Fruit fly (Drosophila melanogaster) whole organism, prepupa: ENCODE data around the gene CdGAPr.

ENCODE experiments used
- CG10631 ChIP-seq: fragments of 200-800 bp; sonication (Bioruptor generic); optimal IDR thresholded peaks from 2 replicates; lab custom pipeline; 2016; ENCODE audit warnings: missing biosample characterization, missing genetic modification characterization
- CG10669 ChIP-seq: fragments of 200-800 bp; sonication (Bioruptor generic); optimal IDR thresholded peaks from 3 replicates; lab custom pipeline; 2018; ENCODE audit warnings: missing biosample characterization, mild to moderate bottlenecking, missing genetic modification characterization, moderate library complexity
- CG16779 ChIP-seq: fragments of 200-800 bp; sonication (Bioruptor generic); optimal IDR thresholded peaks from 3 replicates; lab custom pipeline; 2017; ENCODE audit warnings: missing biosample characterization, mild to moderate bottlenecking, missing genetic modification characterization
- CG3032 ChIP-seq: fragments of 200-800 bp; optimal IDR thresholded peaks from 2 replicates; lab custom pipeline; 2019; ENCODE audit warnings: missing biosample characterization, mild to moderate bottlenecking, missing genetic modification characterization, moderate library complexity
- CG31627 ChIP-seq: fragments of 200-800 bp; sonication (Bioruptor generic); optimal IDR thresholded peaks from 3 replicates; lab custom pipeline; 2016; ENCODE audit warnings: missing biosample characterization, missing genetic modification characterization
- CG34406 ChIP-seq: fragments of 200-800 bp; sonication (Bioruptor generic); optimal IDR thresholded peaks from 3 replicates; lab custom pipeline; 2016; ENCODE audit warnings: missing biosample characterization, missing genetic modification characterization
- CG3919 ChIP-seq: fragments of 200-800 bp; sonication (Bioruptor generic); optimal IDR thresholded peaks from 3 replicates; lab custom pipeline; 2016; ENCODE audit warnings: missing biosample characterization, missing genetic modification characterization
- CG6163 ChIP-seq: fragments of 200-800 bp; sonication (Bioruptor generic); IDR thresholded peaks from 3 replicates; pipeline ENCODE4 v1.3.6; 2022; ENCODE audit warnings: missing biosample characterization, missing genetic modification characterization
- CG6276 ChIP-seq: fragments of 200-800 bp; sonication (Bioruptor generic); optimal IDR thresholded peaks from 2 replicates; lab custom pipeline; 2017; ENCODE audit warnings: missing biosample characterization, mild to moderate bottlenecking, missing genetic modification characterization
- CG6792 ChIP-seq: fragments of 200-800 bp; sonication (Bioruptor generic); optimal IDR thresholded peaks from 3 replicates; lab custom pipeline; 2016; ENCODE audit warnings: missing biosample characterization, missing genetic modification characterization
- CG6808 ChIP-seq: fragments of 200-800 bp; sonication (Bioruptor generic); optimal IDR thresholded peaks from 3 replicates; lab custom pipeline; 2017; ENCODE audit warnings: missing biosample characterization, missing genetic modification characterization, mild to moderate bottlenecking, moderate library complexity, missing genetic modification reagents
- CG6854 ChIP-seq: fragments of 200-800 bp; sonication (Bioruptor generic); optimal IDR thresholded peaks from 2 replicates; lab custom pipeline; 2017; ENCODE audit warnings: missing biosample characterization, mild to moderate bottlenecking, missing genetic modification characterization
- CG7368 ChIP-seq: fragments of 200-800 bp; sonication (Bioruptor generic); optimal IDR thresholded peaks from 3 replicates; lab custom pipeline; 2016; ENCODE audit warnings: missing biosample characterization, missing genetic modification characterization
- CG8119 ChIP-seq: fragments of 200-800 bp; sonication (Bioruptor generic); IDR thresholded peaks from 3 replicates; pipeline ENCODE4 v1.3.6; 2022; ENCODE audit warnings: missing biosample characterization, missing genetic modification characterization
- CG8319 ChIP-seq: fragments of 200-800 bp; sonication (Bioruptor generic); optimal IDR thresholded peaks from 3 replicates; lab custom pipeline; 2016; ENCODE audit warnings: missing biosample characterization, missing genetic modification characterization
- CG8632 ChIP-seq: fragments of 200-800 bp; sonication (Bioruptor generic); optimal IDR thresholded peaks from 3 replicates; lab custom pipeline; 2016; ENCODE audit warnings: missing biosample characterization, missing genetic modification characterization
- CG9139 ChIP-seq: fragments of 200-800 bp; sonication (Bioruptor generic); optimal IDR thresholded peaks from 3 replicates; lab custom pipeline; 2017; ENCODE audit warnings: missing biosample characterization, mild to moderate bottlenecking, missing genetic modification characterization
- Eip75B ChIP-seq: fragments of 200-800 bp; sonication (Bioruptor generic); optimal IDR thresholded peaks from 3 replicates; lab custom pipeline; 2016; ENCODE audit warnings: missing biosample characterization, missing genetic modification characterization
- Eip78C ChIP-seq: fragments of 200-800 bp; sonication (Bioruptor generic); peaks from one replicate; lab custom pipeline; 2016; ENCODE audit warnings: missing biosample characterization, missing genetic modification characterization
- Eip93F ChIP-seq: fragments of 200-800 bp; sonication (Bioruptor generic); optimal IDR thresholded peaks from 2 replicates; lab custom pipeline; 2016; ENCODE audit warnings: missing biosample characterization, mild to moderate bottlenecking, missing genetic modification characterization
- Ets21C ChIP-seq: fragments of 200-800 bp; sonication (Bioruptor generic); optimal IDR thresholded peaks from 3 replicates; lab custom pipeline; 2016; ENCODE audit warnings: missing biosample characterization, missing genetic modification characterization
- Ets96B ChIP-seq: fragments of 200-800 bp; optimal IDR thresholded peaks from 2 replicates; lab custom pipeline; 2019; ENCODE audit warnings: missing biosample characterization, mild to moderate bottlenecking, missing genetic modification characterization, moderate library complexity
- Gug ChIP-seq: fragments of 200-800 bp; sonication (Bioruptor generic); IDR thresholded peaks from 2 replicates; pipeline ENCODE4 v1.3.6; 2022; ENCODE audit warnings: missing biosample characterization, missing genetic modification characterization
- Hr38 ChIP-seq: sonication (Bioruptor generic); optimal IDR thresholded peaks from 2 replicates; lab custom pipeline; 2016; ENCODE audit warnings: missing biosample characterization, missing genetic modification characterization
- Hr39 ChIP-seq: fragments of 200-800 bp; sonication (Bioruptor generic); optimal IDR thresholded peaks from 2 replicates; lab custom pipeline; 2016; ENCODE audit warnings: missing biosample characterization, missing genetic modification characterization
- Hr4 ChIP-seq: fragments of 200-800 bp; sonication (Bioruptor generic); optimal IDR thresholded peaks from 3 replicates; lab custom pipeline; 2016; ENCODE audit warnings: missing biosample characterization, missing genetic modification characterization
- Lpt ChIP-seq: fragments of 200-800 bp; sonication (Bioruptor generic); optimal IDR thresholded peaks from 3 replicates; lab custom pipeline; 2016; ENCODE audit warnings: missing biosample characterization, missing genetic modification characterization
- Met ChIP-seq: fragments of 200-800 bp; sonication (Bioruptor generic); optimal IDR thresholded peaks from 3 replicates; lab custom pipeline; 2016; ENCODE audit warnings: missing biosample characterization, missing genetic modification characterization
- OdsH ChIP-seq: fragments of 200-800 bp; sonication (Bioruptor generic); optimal IDR thresholded peaks from 3 replicates; lab custom pipeline; 2016; ENCODE audit warnings: missing biosample characterization, missing genetic modification characterization
- Smox ChIP-seq: fragments of 200-800 bp; sonication (Bioruptor generic); optimal IDR thresholded peaks from 3 replicates; lab custom pipeline; 2016; ENCODE audit warnings: missing biosample characterization, missing genetic modification characterization
- Sox102F ChIP-seq: fragments of 200-800 bp; sonication (Bioruptor generic); optimal IDR thresholded peaks from 2 replicates; lab custom pipeline; 2016; ENCODE audit warnings: missing biosample characterization, mild to moderate bottlenecking, missing genetic modification characterization
- Sox14 ChIP-seq: fragments of 200-800 bp; sonication (Bioruptor generic); optimal IDR thresholded peaks from 3 replicates; lab custom pipeline; 2016; ENCODE audit warnings: missing biosample characterization, missing genetic modification characterization
- Sox15 ChIP-seq: fragments of 200-800 bp; sonication (Bioruptor generic); optimal IDR thresholded peaks from 3 replicates; lab custom pipeline; 2016; ENCODE audit warnings: missing biosample characterization, missing genetic modification characterization
- achi ChIP-seq: fragments of 200-800 bp; sonication (Bioruptor generic); optimal IDR thresholded peaks from 3 replicates; lab custom pipeline; 2016; ENCODE audit warnings: missing biosample characterization, missing genetic modification characterization
- cyc ChIP-seq: fragments of 200-800 bp; sonication (Bioruptor generic); optimal IDR thresholded peaks from 3 replicates; lab custom pipeline; 2016; ENCODE audit warnings: missing biosample characterization, missing genetic modification characterization
- dac ChIP-seq: fragments of 200-800 bp; sonication (Bioruptor generic); optimal IDR thresholded peaks from 2 replicates; lab custom pipeline; 2017; ENCODE audit warnings: missing biosample characterization, mild to moderate bottlenecking, missing genetic modification characterization
- dsx ChIP-seq: fragments of 200-800 bp; optimal IDR thresholded peaks from 3 replicates; lab custom pipeline; 2019; ENCODE audit warnings: missing biosample characterization, mild to moderate bottlenecking, missing genetic modification characterization, moderate library complexity; ENCODE audit not compliant: poor library complexity, severe bottlenecking
- esn ChIP-seq: fragments of 200-800 bp; sonication (Bioruptor generic); optimal IDR thresholded peaks from 2 replicates; lab custom pipeline; 2016; ENCODE audit warnings: missing biosample characterization, mild to moderate bottlenecking, missing genetic modification characterization, moderate library complexity
- fd85E ChIP-seq: fragments of 200-800 bp; sonication (Bioruptor generic); optimal IDR thresholded peaks from 3 replicates; lab custom pipeline; 2016; ENCODE audit warnings: missing biosample characterization, missing genetic modification characterization
- fkh ChIP-seq: fragments of 200-800 bp; sonication (Bioruptor generic); optimal IDR thresholded peaks from 3 replicates; lab custom pipeline; 2017; ENCODE audit warnings: missing biosample characterization, mild to moderate bottlenecking, missing genetic modification characterization, moderate library complexity
- lz ChIP-seq: fragments of 200-800 bp; sonication (Bioruptor generic); optimal IDR thresholded peaks from 3 replicates; lab custom pipeline; 2016; ENCODE audit warnings: missing biosample characterization, missing genetic modification characterization
- net ChIP-seq: fragments of 200-800 bp; sonication (Bioruptor generic); optimal IDR thresholded peaks from 3 replicates; lab custom pipeline; 2016; ENCODE audit warnings: missing biosample characterization, missing genetic modification characterization
- salr ChIP-seq, 2 experiments: fragments of 200-800 bp; sonication (Bioruptor generic); optimal IDR thresholded peaks; 3 replicates each; lab custom pipeline; 2016 to 2018; ENCODE audit warnings: missing biosample characterization in 2 of 2, missing genetic modification characterization in 2 of 2, mild to moderate bottlenecking in 1 of 2
- topi ChIP-seq: fragments of 200-800 bp; sonication (Bioruptor generic); optimal IDR thresholded peaks from 3 replicates; lab custom pipeline; 2016; ENCODE audit warnings: missing biosample characterization, missing genetic modification characterization
- vri ChIP-seq: fragments of 200-800 bp; sonication (Bioruptor generic); optimal IDR thresholded peaks from 3 replicates; lab custom pipeline; 2016; ENCODE audit warnings: missing biosample characterization, mild to moderate bottlenecking, missing genetic modification characterization

CdGAPr gene

dm6 chr2L:19795320-19796110 is 3.8 kb upstream of the CdGAPr start (continued):
- TF ChIP-seq fd85E (GFP tag; lab: Kevin White, UChicago) (no peak), Sox102F (GFP tag; lab: Kevin White, UChicago) (peak; percentile 47), Gug (GFP tag; lab: Robert Waterston, UW) (no peak), Hr38 (GFP tag; lab: Kevin White, UChicago) (no peak), CG10669 (peak; percentile 32), net (GFP tag; lab: Kevin White, UChicago) (peak; percentile 13), dsx (no peak), CG3919 (GFP tag; lab: Kevin White, UChicago) (peak; percentile 32), CG3032 (tag; lab: Kevin White, UChicago) (no peak), CG8632 (GFP tag; lab: Kevin White, UChicago) (peak; percentile 9), topi (peak; percentile 22), CG6854 (GFP tag; lab: Kevin White, UChicago) (no peak), Hr39 (peak; percentile 49), Eip75B (GFP tag; lab: Kevin White, UChicago) (peak; percentile 41), CG8119 (GFP tag; lab: Robert Waterston, UW) (no peak), dac (GFP tag; lab: Kevin White, UChicago) (no peak), Eip93F (GFP tag; lab: Kevin White, UChicago) (no peak)

dm6 chr2L:19790553-19791320 is 945 bp downstream of the CdGAPr start:
- no peak for TF ChIP-seq vri (GFP tag; lab: Kevin White, UChicago)
- TF ChIP-seq CG6808 (GFP tag; lab: Kevin White, UChicago), result peak; percentile 2
- TF ChIP-seq CG3032 (tag; lab: Kevin White, UChicago), result peak; percentile 19
- no peak for TF ChIP-seq dsx
- TF ChIP-seq Lpt (GFP tag; lab: Kevin White, UChicago), result no peak
- no peak for TF ChIP-seq CG10669
- peak; percentile 17 for TF ChIP-seq CG6276 (GFP tag; lab: Kevin White, UChicago)
- peak; percentile 2 for TF ChIP-seq CG10631
- no peak for TF ChIP-seq CG7368 (GFP tag; lab: Kevin White, UChicago)
- no peak for TF ChIP-seq CG6792 (GFP tag; lab: Kevin White, UChicago)
- TF ChIP-seq achi, result peak; percentile 8
- TF ChIP-seq CG9139 (GFP tag; lab: Kevin White, UChicago), result no peak
- TF ChIP-seq cyc (GFP tag; lab: Kevin White, UChicago), result no peak
- peak; percentile 6 for TF ChIP-seq net (GFP tag; lab: Kevin White, UChicago)
- TF ChIP-seq CG31627, result no peak
- no peak for TF ChIP-seq fd85E (GFP tag; lab: Kevin White, UChicago)
- TF ChIP-seq esn (GFP tag; lab: Kevin White, UChicago), result peak; percentile 45
- TF ChIP-seq Ets21C (GFP tag; lab: Kevin White, UChicago), result no peak
- no peak for TF ChIP-seq Gug (GFP tag; lab: Robert Waterston, UW)
- peak; percentile 12 for TF ChIP-seq lz (GFP tag; lab: Kevin White, UChicago)
- no peak for TF ChIP-seq CG34406
- no peak for TF ChIP-seq OdsH
- no peak for TF ChIP-seq Smox (GFP tag; lab: Kevin White, UChicago)
- peak; percentile 22 for TF ChIP-seq Eip75B (GFP tag; lab: Kevin White, UChicago)
- no peak for TF ChIP-seq Hr38 (GFP tag; lab: Kevin White, UChicago)
- no peak for TF ChIP-seq CG8319 (GFP tag; lab: Kevin White, UChicago)
- TF ChIP-seq Hr4 (GFP tag; lab: Kevin White, UChicago), result peak; percentile 24
- peak in 1 of 2 experiments; percentile 44 for TF ChIP-seq salr (GFP tag; optimal IDR thresholded peaks at IDR 0.05; lab: Kevin White, UChicago)
- TF ChIP-seq CG8119 (GFP tag; lab: Robert Waterston, UW), result no peak
- TF ChIP-seq Ets96B, result no peak
- TF ChIP-seq Sox14 (GFP tag; lab: Kevin White, UChicago), result peak; percentile 16
- TF ChIP-seq CG3919 (GFP tag; lab: Kevin White, UChicago), result peak; percentile 1
- peak; percentile 81 for TF ChIP-seq Eip78C
- TF ChIP-seq topi, result peak; percentile 16
- no peak for TF ChIP-seq Sox102F (GFP tag; lab: Kevin White, UChicago)
- TF ChIP-seq CG6163 (GFP tag; lab: Robert Waterston, UW), result 0 out of 3 replicates have a peak, but pooled peaks have one; percentile 14
- TF ChIP-seq Sox15 (GFP tag; lab: Kevin White, UChicago), result peak; percentile 3
- peak; percentile 44 for TF ChIP-seq Met (GFP tag; lab: Kevin White, UChicago)
- TF ChIP-seq CG16779 (tag; lab: Kevin White, UChicago), result no peak
- TF ChIP-seq Hr39, result no peak
- TF ChIP-seq fkh (GFP tag; lab: Kevin White, UChicago), result no peak
